Fruit fly (Drosophila melanogaster) whole organism, embryonic: ENCODE results near the gene Nep7.

Source experiments
- CG11695 ChIP-seq: fragments of 200-800 bp; sonication (Bioruptor generic); IDR thresholded peaks from 3 replicates; pipeline ENCODE4 v1.3.6; 2022; ENCODE audit warnings: missing biosample characterization, missing genetic modification characterization
- CG12942 ChIP-seq: fragments of 200-800 bp; sonication (Bioruptor generic); optimal IDR thresholded peaks from 3 replicates; lab custom pipeline; 2016; ENCODE audit warnings: missing biosample characterization, missing genetic modification characterization
- CG17829 ChIP-seq: fragments of 200-800 bp; optimal IDR thresholded peaks from 2 replicates; lab custom pipeline; 2019; ENCODE audit warnings: missing biosample characterization, mild to moderate bottlenecking, missing genetic modification characterization, moderate library complexity
- CG18619 ChIP-seq: fragments of 200-800 bp; sonication (Bioruptor generic); optimal IDR thresholded peaks from 3 replicates; lab custom pipeline; 2017; ENCODE audit warnings: missing biosample characterization, mild to moderate bottlenecking, missing genetic modification characterization
- CG7786 ChIP-seq: fragments of 200-800 bp; sonication (Bioruptor generic); optimal IDR thresholded peaks from 2 replicates; lab custom pipeline; 2016; ENCODE audit warnings: missing biosample characterization, missing genetic modification characterization
- Lpt ChIP-seq: fragments of >200 bp; optimal IDR thresholded peaks from 2 replicates; lab custom pipeline; 2018; ENCODE audit warnings: missing biosample characterization, missing genetic modification characterization
- Mes4 ChIP-seq: fragments of 200-800 bp; sonication (Bioruptor generic); optimal IDR thresholded peaks from 2 replicates; lab custom pipeline; 2016; ENCODE audit warnings: missing biosample characterization, missing genetic modification characterization
- PHDP ChIP-seq: fragments of 200-800 bp; sonication (Bioruptor generic); optimal IDR thresholded peaks from 3 replicates; lab custom pipeline; 2018; ENCODE audit warnings: missing biosample characterization, mild to moderate bottlenecking, missing genetic modification characterization, moderate library complexity
- bsh ChIP-seq, 2 experiments: fragments of 200-800 bp; sonication (Bioruptor generic); optimal IDR thresholded peaks; 2 replicates each; lab custom pipeline; 2017 to 2018; ENCODE audit warnings: mild to moderate bottlenecking in 2 of 2, missing biosample characterization in 2 of 2, missing genetic modification characterization in 2 of 2, moderate library complexity in 1 of 2
- insv ChIP-seq, 2 experiments: fragments of 200-800 bp; sonication (Bioruptor generic); optimal IDR thresholded peaks; 3 replicates each; lab custom pipeline; 2016 to 2018; ENCODE audit warnings: missing biosample characterization in 2 of 2, missing genetic modification characterization in 2 of 2
- trem ChIP-seq: fragments of 200-800 bp; optimal IDR thresholded peaks from 3 replicates; lab custom pipeline; 2019; ENCODE audit warnings: missing biosample characterization, mild to moderate bottlenecking, missing genetic modification characterization, moderate library complexity
- ttk ChIP-seq: fragments of 200-800 bp; sonication (Bioruptor generic); IDR thresholded peaks from 2 replicates; pipeline ENCODE4 v2.1.2; 2022; ENCODE audit warnings: missing biosample characterization, missing genetic modification characterization

DNA sequence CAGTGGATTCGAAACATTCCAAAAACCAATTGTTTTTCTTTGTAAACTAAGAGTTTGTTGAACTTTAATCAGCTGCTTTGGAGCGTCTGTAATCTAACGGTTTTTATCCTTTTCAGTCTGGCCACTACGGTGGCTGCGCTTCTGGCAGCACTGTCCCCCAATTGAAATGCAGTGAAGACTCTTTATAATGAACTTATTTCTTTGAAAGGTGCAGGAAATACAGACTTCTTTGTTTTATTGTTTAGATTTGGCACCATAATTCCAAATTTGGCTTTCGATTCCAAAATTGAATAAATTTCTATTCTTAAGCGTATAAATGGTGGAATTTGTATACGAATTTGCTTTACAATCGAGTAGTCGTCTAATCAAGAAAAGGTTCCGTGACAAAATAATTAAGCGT is 26.6 kb upstream of the Nep7 start, which contains the start of gene nenya:
- no peak for TF ChIP-seq CG17829 (tag; lab: Kevin White, UChicago)
- TF ChIP-seq bsh (GFP tag; optimal IDR thresholded peaks at IDR 0.05; lab: Kevin White, UChicago): no peak
- no peak for TF ChIP-seq ttk (GFP tag; lab: Robert Waterston, UW)
- TF ChIP-seq Lpt (GFP tag; lab: Kevin White, UChicago): no peak
- TF ChIP-seq PHDP: no peak
- no peak for TF ChIP-seq CG7786
- peak; percentile 6 for TF ChIP-seq trem (tag; lab: Kevin White, UChicago)
- TF ChIP-seq CG12942 (GFP tag; lab: Kevin White, UChicago): no peak
- TF ChIP-seq insv (GFP tag; optimal IDR thresholded peaks at IDR 0.05; lab: Kevin White, UChicago): no peak
- TF ChIP-seq Mes4 (GFP tag; lab: Kevin White, UChicago): no peak
- TF ChIP-seq CG11695 (GFP tag; lab: Robert Waterston, UW): no peak
- no peak for TF ChIP-seq CG18619 (GFP tag; lab: Kevin White, UChicago)
